Worm (Caenorhabditis elegans) whole organism, mixed stage, embryonic: ENCODE results near the gene nsy-7.

Source experiments
- lin-13 ChIP-seq: fragments of 150-350 bp; optimal IDR thresholded peaks from 2 replicates; lab custom pipeline; 2014; ENCODE audit warnings: missing biosample characterization, missing genetic modification characterization
- mep-1 ChIP-seq: fragments of 150-350 bp; optimal IDR thresholded peaks from 2 replicates; lab custom pipeline; 2017; ENCODE audit warnings: missing biosample characterization, missing genetic modification reagents, missing genetic modification characterization, inconsistent platforms
- nhr-12 ChIP-seq: fragments of 150-350 bp; optimal IDR thresholded peaks from 2 replicates; lab custom pipeline; 2014; ENCODE audit warnings: missing biosample characterization, missing genetic modification characterization
- nhr-237 ChIP-seq: fragments of 150-350 bp; optimal IDR thresholded peaks from 2 replicates; lab custom pipeline; 2014; ENCODE audit warnings: missing biosample characterization, missing genetic modification characterization
- pha-4 ChIP-seq: fragments of 150-350 bp; optimal IDR thresholded peaks from 2 replicates; lab custom pipeline; 2018; ENCODE audit warnings: missing biosample characterization, missing genetic modification reagents, missing genetic modification characterization
- unc-120 ChIP-seq: sonication (generic microtip); optimal IDR thresholded peaks from 2 replicates; lab custom pipeline; 2017; ENCODE audit warnings: missing genetic modification characterization, missing compliant biosample characterization; ENCODE audit not compliant: poor library complexity, severe bottlenecking
- unc-62 ChIP-seq: fragments of 150-350 bp; optimal IDR thresholded peaks from 2 replicates; lab custom pipeline; 2014; ENCODE audit warnings: missing biosample characterization, missing genetic modification reagents, missing genetic modification characterization

ce11 chrIV:8066598-8066997 lies 19.9 kb downstream of the nsy-7 start:
- TF ChIP-seq nhr-237 (tag; lab: Kevin White, UChicago): no peak
- TF ChIP-seq unc-62 (GFP tag; lab: Kevin White, UChicago): peak; percentile 8
- peak; percentile 77 for TF ChIP-seq unc-120 (tag; lab: Kevin White, UChicago)
- TF ChIP-seq pha-4: peak; percentile 19
- no peak for TF ChIP-seq lin-13 (tag; lab: Kevin White, UChicago)
- TF ChIP-seq nhr-12: no peak
- TF ChIP-seq mep-1 (tag; lab: Kevin White, UChicago): peak; percentile 30
